Worm (Caenorhabditis elegans): ENCODE results near the gene K08C7.1.

ce11 chrIV:10661760-10662159 is 5.1 kb downstream of the K08C7.1 start, which contains the start of gene fmo-1:
- no peak for TF ChIP-seq him-1 (tag; optimal IDR thresholded peaks at IDR 0.05)
- TF ChIP-seq W03F9.2 (tag; optimal IDR thresholded peaks at IDR 0.05) = no peak

All from whole organism, L4/young adult.